Fruit fly (Drosophila melanogaster) whole organism, embryonic: ENCODE data around the gene dia.

ENCODE experiments used
- Adf1 ChIP-seq: fragments of 200-800 bp; sonication (Bioruptor generic); IDR thresholded peaks from 2 replicates; pipeline ENCODE4 v1.3.6; 2022; ENCODE audit warnings: missing biosample characterization, missing genetic modification characterization
- Atf3 ChIP-seq: fragments of 200-800 bp; sonication (Bioruptor generic); optimal IDR thresholded peaks from 3 replicates; lab custom pipeline; 2016; ENCODE audit warnings: missing biosample characterization, missing genetic modification characterization
- CG1024 ChIP-seq: fragments of 200-800 bp; sonication (Bioruptor generic); IDR thresholded peaks from 2 replicates; pipeline ENCODE4 v1.3.6; 2022; ENCODE audit warnings: missing biosample characterization, missing genetic modification characterization
- CG10959 ChIP-seq: fragments of 200-800 bp; sonication (Bioruptor generic); IDR thresholded peaks from 2 replicates; pipeline ENCODE4 v1.3.6; 2022; ENCODE audit warnings: missing biosample characterization, missing genetic modification characterization
- CG11456 ChIP-seq: fragments of 200-800 bp; sonication (Bioruptor generic); IDR thresholded peaks from 3 replicates; pipeline ENCODE4 v1.3.6; 2022; ENCODE audit warnings: missing biosample characterization, missing genetic modification characterization
- CG11696 ChIP-seq: fragments of 200-800 bp; sonication (Bioruptor generic); IDR thresholded peaks from 2 replicates; pipeline ENCODE4 v1.3.6; 2022; ENCODE audit warnings: missing biosample characterization, missing genetic modification characterization
- CG12659 ChIP-seq: fragments of 200-800 bp; sonication (Bioruptor generic); optimal IDR thresholded peaks from 3 replicates; lab custom pipeline; 2017; ENCODE audit warnings: mild to moderate bottlenecking, missing biosample characterization, missing genetic modification reagents, missing genetic modification characterization
- CG12769 ChIP-seq: fragments of 200-800 bp; sonication (Bioruptor generic); optimal IDR thresholded peaks from 2 replicates; lab custom pipeline; 2019; ENCODE audit warnings: missing biosample characterization, mild to moderate bottlenecking, missing genetic modification characterization, moderate library complexity
- CG17912 ChIP-seq: fragments of 200-800 bp; sonication (Bioruptor generic); optimal IDR thresholded peaks from 2 replicates; lab custom pipeline; 2018; ENCODE audit warnings: missing biosample characterization, mild to moderate bottlenecking, missing genetic modification characterization
- CG2120 ChIP-seq: fragments of 200-800 bp; sonication (Bioruptor generic); optimal IDR thresholded peaks from 3 replicates; lab custom pipeline; 2016; ENCODE audit warnings: missing biosample characterization, missing genetic modification characterization
- CG2678 ChIP-seq: fragments of 200-800 bp; sonication (Bioruptor generic); optimal IDR thresholded peaks from 3 replicates; lab custom pipeline; 2019; ENCODE audit warnings: missing biosample characterization, mild to moderate bottlenecking, missing genetic modification characterization, moderate library complexity
- CG3726 ChIP-seq: fragments of 200-800 bp; sonication (Bioruptor generic); IDR thresholded peaks from 3 replicates; pipeline ENCODE4, ENCODE4 v1.3.6; 2022; ENCODE audit warnings: missing biosample characterization, missing genetic modification characterization
- CG4282 ChIP-seq: fragments of 200-800 bp; sonication (Bioruptor generic); optimal IDR thresholded peaks from 2 replicates; lab custom pipeline; 2016; ENCODE audit warnings: missing biosample characterization, missing genetic modification characterization
- CG6175 ChIP-seq: fragments of 200-800 bp; sonication (Bioruptor generic); IDR thresholded peaks from 3 replicates; pipeline ENCODE4 v1.3.6; 2022; ENCODE audit warnings: missing biosample characterization, missing genetic modification characterization
- CG6683 ChIP-seq: fragments of 200-800 bp; sonication (Bioruptor generic); optimal IDR thresholded peaks from 2 replicates; lab custom pipeline; 2017; ENCODE audit warnings: missing biosample characterization, mild to moderate bottlenecking, missing genetic modification characterization, missing genetic modification reagents
- CG7987 ChIP-seq: fragments of 200-800 bp; sonication (Bioruptor generic); optimal IDR thresholded peaks from 2 replicates; lab custom pipeline; 2018; ENCODE audit warnings: missing biosample characterization, mild to moderate bottlenecking, missing genetic modification characterization, moderate library complexity
- CoRest ChIP-seq: fragments of 200-800 bp; sonication (Bioruptor generic); optimal IDR thresholded peaks from 3 replicates; lab custom pipeline; 2018; ENCODE audit warnings: missing biosample characterization, mild to moderate bottlenecking, missing genetic modification characterization, moderate library complexity
- D ChIP-seq, 2 experiments: fragments of 200-800 bp in 1 of 2; fragments of >200 bp in 1 of 2; sonication (Bioruptor generic) in 1 of 2; optimal IDR thresholded peaks; 2 replicates in 1 of 2; 3 replicates in 1 of 2; lab custom pipeline; 2017; ENCODE audit warnings: mild to moderate bottlenecking in 1 of 2, missing biosample characterization in 1 of 2, missing genetic modification characterization in 1 of 2, missing genetic modification reagents in 1 of 2
- HLH4C ChIP-seq: fragments of 200-800 bp; sonication (Bioruptor generic); IDR thresholded peaks from 3 replicates; pipeline ENCODE4 v1.3.6; 2022; ENCODE audit warnings: missing biosample characterization, missing genetic modification characterization; ENCODE audit not compliant: partially characterized antibody
- HLH54F ChIP-seq: fragments of 200-800 bp; sonication (Bioruptor generic); optimal IDR thresholded peaks from 3 replicates; lab custom pipeline; 2016; ENCODE audit warnings: missing biosample characterization, missing genetic modification characterization
- HLHmδ ChIP-seq: fragments of 200-800 bp; sonication (Bioruptor generic); optimal IDR thresholded peaks from 2 replicates; lab custom pipeline; 2018; ENCODE audit warnings: missing biosample characterization, mild to moderate bottlenecking, missing genetic modification characterization, moderate library complexity
- Hr39 ChIP-seq: fragments of >200 bp; optimal IDR thresholded peaks from 2 replicates; lab custom pipeline; 2017
- Lpt ChIP-seq: fragments of >200 bp; optimal IDR thresholded peaks from 2 replicates; lab custom pipeline; 2018; ENCODE audit warnings: missing biosample characterization, missing genetic modification characterization
- MESR4 ChIP-seq: fragments of 200-800 bp; sonication (Bioruptor generic); optimal IDR thresholded peaks from 2 replicates; lab custom pipeline; 2018; ENCODE audit warnings: missing biosample characterization, mild to moderate bottlenecking, missing genetic modification characterization, moderate library complexity
- NK7.1 ChIP-seq: fragments of 200-800 bp; sonication (Bioruptor generic); optimal IDR thresholded peaks from 3 replicates; lab custom pipeline; 2016; ENCODE audit warnings: missing biosample characterization, missing genetic modification characterization
- NfI ChIP-seq: fragments of 200-800 bp; sonication (Bioruptor generic); optimal IDR thresholded peaks from 3 replicates; lab custom pipeline; 2018; ENCODE audit warnings: missing biosample characterization, mild to moderate bottlenecking, missing genetic modification characterization, moderate library complexity
- Sry-β ChIP-seq: fragments of 200-800 bp; sonication (Bioruptor generic); optimal IDR thresholded peaks from 2 replicates; lab custom pipeline; 2018; ENCODE audit warnings: missing biosample characterization, mild to moderate bottlenecking, missing genetic modification characterization, moderate library complexity
- YL-1 ChIP-seq: fragments of 200-800 bp; sonication (Bioruptor generic); optimal IDR thresholded peaks from 3 replicates; lab custom pipeline; 2017; ENCODE audit warnings: missing biosample characterization, mild to moderate bottlenecking, missing genetic modification characterization
- ap ChIP-seq: fragments of 200-800 bp; sonication (Bioruptor generic); IDR thresholded peaks from 2 replicates; pipeline ENCODE4 v1.3.6; 2022; ENCODE audit warnings: missing biosample characterization, missing genetic modification characterization
- bab2 ChIP-seq: fragments of 200-800 bp; sonication (Bioruptor generic); optimal IDR thresholded peaks from 2 replicates; lab custom pipeline; 2016; ENCODE audit warnings: missing biosample characterization, missing genetic modification characterization
- bsh ChIP-seq, 2 experiments: fragments of 200-800 bp; sonication (Bioruptor generic); optimal IDR thresholded peaks; 2 replicates each; lab custom pipeline; 2017 to 2018; ENCODE audit warnings: mild to moderate bottlenecking in 2 of 2, missing biosample characterization in 2 of 2, missing genetic modification characterization in 2 of 2, moderate library complexity in 1 of 2
- cas ChIP-seq: fragments of 200-800 bp; sonication (Bioruptor generic); IDR thresholded peaks from 2 replicates; pipeline ENCODE4 v1.3.6; 2022; ENCODE audit warnings: missing biosample characterization, missing genetic modification characterization
- dimm ChIP-seq: fragments of 200-800 bp; sonication (Bioruptor generic); IDR thresholded peaks from 2 replicates; pipeline ENCODE4 v1.3.6; 2022; ENCODE audit warnings: missing biosample characterization, missing genetic modification characterization
- h ChIP-seq: fragments of >200 bp; optimal IDR thresholded peaks from 2 replicates; lab custom pipeline; 2017
- ham ChIP-seq: fragments of 200-800 bp; sonication (Bioruptor generic); IDR thresholded peaks from 2 replicates; pipeline ENCODE4 v1.3.6; 2022; ENCODE audit warnings: missing biosample characterization, missing genetic modification characterization
- kah ChIP-seq: fragments of 200-800 bp; sonication (Bioruptor generic); optimal IDR thresholded peaks from 2 replicates; lab custom pipeline; 2018; ENCODE audit warnings: missing biosample characterization, mild to moderate bottlenecking, missing genetic modification characterization
- kni ChIP-seq: fragments of 200-800 bp; sonication (Bioruptor generic); optimal IDR thresholded peaks from 3 replicates; lab custom pipeline; 2017; ENCODE audit warnings: mild to moderate bottlenecking, missing biosample characterization, missing genetic modification reagents, missing genetic modification characterization
- mirr ChIP-seq: fragments of 200-800 bp; sonication (Bioruptor generic); optimal IDR thresholded peaks from 3 replicates; lab custom pipeline; 2018; ENCODE audit warnings: missing biosample characterization, mild to moderate bottlenecking, missing genetic modification characterization
- mld ChIP-seq: fragments of 200-800 bp; sonication (Bioruptor generic); IDR thresholded peaks from 3 replicates; pipeline ENCODE4 v1.3.6; 2022; ENCODE audit warnings: missing biosample characterization, missing genetic modification characterization; ENCODE audit not compliant: partially characterized antibody
- p53 ChIP-seq: fragments of 200-800 bp; sonication (Bioruptor generic); optimal IDR thresholded peaks from 2 replicates; lab custom pipeline; 2016; ENCODE audit warnings: missing biosample characterization, missing genetic modification characterization
- pnt ChIP-seq: fragments of 200-800 bp; sonication (Bioruptor generic); optimal IDR thresholded peaks from 3 replicates; lab custom pipeline; 2016; ENCODE audit warnings: missing biosample characterization, missing genetic modification characterization
- ranshi ChIP-seq: fragments of 200-800 bp; sonication (Bioruptor generic); IDR thresholded peaks from 2 replicates; pipeline ENCODE4 v1.3.6; 2022; ENCODE audit warnings: missing biosample characterization, missing genetic modification characterization
- sens-2 ChIP-seq: fragments of 200-800 bp; sonication (Bioruptor generic); IDR thresholded peaks from 2 replicates; pipeline ENCODE4 v1.3.6; 2022; ENCODE audit warnings: missing biosample characterization, missing genetic modification characterization
- so ChIP-seq: fragments of 200-800 bp; sonication (Bioruptor generic); IDR thresholded peaks from 3 replicates; pipeline ENCODE4 v1.3.6; 2022; ENCODE audit warnings: missing biosample characterization, missing genetic modification characterization
- tin ChIP-seq: fragments of 200-800 bp; sonication (Bioruptor generic); optimal IDR thresholded peaks from 3 replicates; lab custom pipeline; 2016; ENCODE audit warnings: missing biosample characterization, missing genetic modification characterization
- toy ChIP-seq: fragments of 200-800 bp; sonication (Bioruptor generic); IDR thresholded peaks from 2 replicates; pipeline ENCODE4 v1.3.6; 2022; ENCODE audit warnings: missing biosample characterization, missing genetic modification characterization
- z ChIP-seq: fragments of 200-800 bp; sonication (Bioruptor generic); IDR thresholded peaks from 3 replicates; pipeline ENCODE4 v1.3.6; 2022; ENCODE audit warnings: missing biosample characterization, missing genetic modification characterization
- zen ChIP-seq: fragments of 200-800 bp; sonication (Bioruptor generic); optimal IDR thresholded peaks from 3 replicates; lab custom pipeline; 2018; ENCODE audit warnings: missing biosample characterization, mild to moderate bottlenecking, missing genetic modification characterization, moderate library complexity
- zen2 ChIP-seq: fragments of 200-800 bp; sonication (Bioruptor generic); IDR thresholded peaks from 3 replicates; pipeline ENCODE4 v1.3.6; 2022; ENCODE audit warnings: missing biosample characterization, missing genetic modification characterization; ENCODE audit not compliant: partially characterized antibody
- zf30C ChIP-seq: fragments of 200-800 bp; sonication (Bioruptor generic); optimal IDR thresholded peaks from 3 replicates; lab custom pipeline; 2018; ENCODE audit warnings: missing biosample characterization, mild to moderate bottlenecking, missing genetic modification characterization
- zfh1 ChIP-seq: fragments of 200-800 bp; sonication (Bioruptor generic); IDR thresholded peaks from 3 replicates; pipeline ENCODE4 v1.3.6; 2022; ENCODE audit warnings: missing biosample characterization, missing genetic modification characterization

The dia gene

DNA sequence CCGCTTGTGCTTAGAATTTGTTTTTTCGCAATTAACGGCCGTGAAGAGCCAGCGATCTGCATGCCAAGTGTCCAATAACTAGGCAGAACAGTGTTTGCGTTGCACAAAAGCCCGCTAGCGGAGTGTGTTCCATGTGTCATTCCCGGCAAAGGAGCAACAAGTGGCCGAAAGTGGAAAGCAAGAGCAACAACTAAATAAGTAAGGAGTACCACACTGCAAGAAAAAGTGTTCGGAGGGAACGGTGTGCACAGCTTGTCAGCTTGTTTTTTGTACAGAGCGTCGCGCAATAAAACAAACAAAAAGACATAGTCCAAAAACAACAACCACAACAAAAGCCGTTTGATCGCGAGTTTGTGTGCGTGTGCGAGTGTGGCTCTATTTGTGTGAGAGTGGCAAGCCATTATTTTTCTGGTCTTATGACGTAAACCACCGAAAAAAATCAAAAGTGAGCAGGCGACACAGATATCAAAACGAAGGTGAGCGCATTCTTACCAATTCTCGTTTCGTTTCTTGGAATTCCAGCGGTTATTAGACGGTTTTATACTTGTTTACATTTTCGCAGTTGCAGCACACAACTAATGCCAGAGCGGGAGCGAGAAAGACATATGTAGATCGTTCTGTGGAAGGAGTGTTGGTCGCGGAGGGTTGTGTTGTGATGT lies 373 bp downstream of the dia start (continued):
- TF ChIP-seq zf30C (GFP tag; lab: Kevin White, UChicago), result peak; percentile 90
- TF ChIP-seq YL-1 (GFP tag; lab: Kevin White, UChicago), result no peak
- TF ChIP-seq zen2 (GFP tag; lab: Robert Waterston, UW), result no peak
- no peak for TF ChIP-seq pnt (GFP tag; lab: Kevin White, UChicago)
- TF ChIP-seq NfI, result no peak
- no peak for TF ChIP-seq CG2120 (GFP tag; lab: Kevin White, UChicago)
- peak; percentile 45 for TF ChIP-seq kni (GFP tag; lab: Kevin White, UChicago)
- no peak for TF ChIP-seq Lpt (GFP tag; lab: Kevin White, UChicago)
- no peak for TF ChIP-seq CG4282
- no peak for TF ChIP-seq HLH4C (GFP tag; lab: Robert Waterston, UW)
- 0 out of 3 replicates have a peak, but pooled peaks have one; percentile 9 for TF ChIP-seq zfh1 (GFP tag; lab: Robert Waterston, UW)
- no peak for TF ChIP-seq CG3726
- TF ChIP-seq dimm (GFP tag; lab: Robert Waterston, UW), result no peak
- peak; percentile 55; the same call in 1 of the 3 replicates for TF ChIP-seq so (GFP tag; lab: Robert Waterston, UW)
- no peak for TF ChIP-seq zen
- TF ChIP-seq mld (GFP tag; lab: Robert Waterston, UW), result no peak
- peak; percentile 29 for TF ChIP-seq CG12659 (GFP tag; lab: Kevin White, UChicago)
- TF ChIP-seq mirr (GFP tag; lab: Kevin White, UChicago), result peak; percentile 1
- no peak for TF ChIP-seq CG2678 (tag; lab: Kevin White, UChicago)
- no peak for TF ChIP-seq HLHmδ (GFP tag; lab: Kevin White, UChicago)
- TF ChIP-seq sens-2 (GFP tag; lab: Robert Waterston, UW), result no peak
- no peak for TF ChIP-seq Adf1 (GFP tag; lab: Robert Waterston, UW)
- TF ChIP-seq tin (GFP tag; lab: Kevin White, UChicago), result no peak
- no peak for TF ChIP-seq HLH54F (GFP tag; lab: Kevin White, UChicago)
- peak; percentile 41 for TF ChIP-seq D (optimal IDR thresholded peaks at IDR 0.05; lab: Kevin White, UChicago)
- TF ChIP-seq D (GFP tag; optimal IDR thresholded peaks at IDR 0.05; lab: Kevin White, UChicago), result no peak
- no peak for TF ChIP-seq p53 (GFP tag; lab: Kevin White, UChicago)
- TF ChIP-seq Atf3 (GFP tag; lab: Kevin White, UChicago), result peak; percentile 42
- TF ChIP-seq kah, result peak; percentile 99
- TF ChIP-seq ranshi (GFP tag; lab: Robert Waterston, UW), result no peak
- TF ChIP-seq ap (GFP tag; lab: Robert Waterston, UW), result no peak
- TF ChIP-seq Hr39 (lab: Kevin White, UChicago), result no peak
- TF ChIP-seq ham (GFP tag; lab: Robert Waterston, UW), result no peak
- TF ChIP-seq h, result no peak
- no peak for TF ChIP-seq CG12769 (tag; lab: Kevin White, UChicago)
- TF ChIP-seq CG10959, result no peak
- TF ChIP-seq CG1024 (GFP tag; lab: Robert Waterston, UW), result 0 out of 2 replicates have a peak, but pooled peaks have one; percentile 17
- no peak for TF ChIP-seq NK7.1 (GFP tag; lab: Kevin White, UChicago)
- no peak for TF ChIP-seq bab2 (GFP tag; lab: Kevin White, UChicago)
- no peak for TF ChIP-seq toy (GFP tag; lab: Robert Waterston, UW)
- TF ChIP-seq Sry-β (GFP tag; lab: Kevin White, UChicago), result no peak
- 0 out of 3 replicates have a peak, but pooled peaks have one; percentile 5 for TF ChIP-seq z (GFP tag; lab: Robert Waterston, UW)
- TF ChIP-seq CG11456 (GFP tag; lab: Robert Waterston, UW), result no peak
- TF ChIP-seq cas (GFP tag; lab: Robert Waterston, UW), result no peak
- peak in 1 of 2 experiments; percentile 17 for TF ChIP-seq bsh (GFP tag; optimal IDR thresholded peaks at IDR 0.05; lab: Kevin White, UChicago)
- no peak for TF ChIP-seq CoRest
- no peak for TF ChIP-seq CG7987 (GFP tag; lab: Kevin White, UChicago)
- no peak for TF ChIP-seq CG6175
- TF ChIP-seq CG6683 (GFP tag; lab: Kevin White, UChicago), result no peak
- peak; percentile 35 for TF ChIP-seq MESR4 (GFP tag; lab: Kevin White, UChicago)
- TF ChIP-seq CG17912 (GFP tag; lab: Kevin White, UChicago), result no peak
- no peak for TF ChIP-seq CG11696
